Fruit fly (Drosophila melanogaster) whole organism, embryonic: ENCODE data around the gene Alg12.

Source experiments
- Ada2b ChIP-seq: fragments of 200-800 bp; sonication (Bioruptor generic); IDR thresholded peaks from 2 replicates; pipeline ENCODE4 v1.3.6; 2022; ENCODE audit warnings: missing biosample characterization, missing genetic modification characterization
- Antp ChIP-seq: fragments of 200-800 bp; sonication (Bioruptor generic); optimal IDR thresholded peaks from 3 replicates; lab custom pipeline; 2016; ENCODE audit warnings: missing biosample characterization, missing genetic modification characterization
- CG10654 ChIP-seq: fragments of 200-800 bp; sonication (Bioruptor generic); optimal IDR thresholded peaks from 2 replicates; lab custom pipeline; 2016; ENCODE audit warnings: missing biosample characterization, missing genetic modification characterization
- CG11398 ChIP-seq: fragments of 200-800 bp; sonication (Bioruptor generic); optimal IDR thresholded peaks from 2 replicates; lab custom pipeline; 2016; ENCODE audit warnings: missing biosample characterization, missing genetic modification characterization
- CG12942 ChIP-seq: fragments of 200-800 bp; sonication (Bioruptor generic); optimal IDR thresholded peaks from 3 replicates; lab custom pipeline; 2016; ENCODE audit warnings: missing biosample characterization, missing genetic modification characterization
- CG13624 ChIP-seq: fragments of 200-800 bp; sonication (Bioruptor generic); optimal IDR thresholded peaks from 2 replicates; lab custom pipeline; 2016; ENCODE audit warnings: missing biosample characterization, missing genetic modification characterization
- CG13894 ChIP-seq: fragments of 200-800 bp; sonication (Bioruptor generic); optimal IDR thresholded peaks from 3 replicates; lab custom pipeline; 2018; ENCODE audit warnings: missing biosample characterization, mild to moderate bottlenecking, missing genetic modification characterization, moderate library complexity
- CG14667 ChIP-seq: fragments of 200-800 bp; sonication (Bioruptor generic); IDR thresholded peaks from 2 replicates; pipeline ENCODE4 v1.3.6; 2022; ENCODE audit warnings: missing biosample characterization, missing genetic modification characterization
- CG16863 ChIP-seq: fragments of 200-800 bp; sonication (Bioruptor generic); optimal IDR thresholded peaks from 3 replicates; lab custom pipeline; 2016; ENCODE audit warnings: missing biosample characterization, missing genetic modification characterization
- CG17186 ChIP-seq: fragments of 200-800 bp; sonication (Bioruptor generic); optimal IDR thresholded peaks from 3 replicates; lab custom pipeline; 2017; ENCODE audit warnings: missing biosample characterization, missing genetic modification reagents, missing genetic modification characterization
- CG17912 ChIP-seq: fragments of 200-800 bp; sonication (Bioruptor generic); optimal IDR thresholded peaks from 2 replicates; lab custom pipeline; 2018; ENCODE audit warnings: missing biosample characterization, mild to moderate bottlenecking, missing genetic modification characterization
- CG18262 ChIP-seq: fragments of 200-800 bp; optimal IDR thresholded peaks from 3 replicates; lab custom pipeline; 2019; ENCODE audit warnings: missing biosample characterization, mild to moderate bottlenecking, missing genetic modification characterization, moderate library complexity
- CG30403 ChIP-seq: fragments of 200-800 bp; sonication (Bioruptor generic); optimal IDR thresholded peaks from 3 replicates; lab custom pipeline; 2016; ENCODE audit warnings: missing biosample characterization, missing genetic modification characterization
- CG31388 ChIP-seq: fragments of 200-800 bp; sonication (Bioruptor generic); optimal IDR thresholded peaks from 2 replicates; lab custom pipeline; 2016; ENCODE audit warnings: missing biosample characterization, missing genetic modification characterization
- CG32772 ChIP-seq: fragments of 200-800 bp; sonication (Bioruptor generic); IDR thresholded peaks from 2 replicates; pipeline ENCODE4 v1.3.6; 2022; ENCODE audit warnings: missing biosample characterization, missing genetic modification characterization
- CG4282 ChIP-seq: fragments of 200-800 bp; sonication (Bioruptor generic); optimal IDR thresholded peaks from 2 replicates; lab custom pipeline; 2016; ENCODE audit warnings: missing biosample characterization, missing genetic modification characterization
- CG4854 ChIP-seq: fragments of 200-800 bp; sonication (Bioruptor generic); optimal IDR thresholded peaks from 2 replicates; lab custom pipeline; 2016; ENCODE audit warnings: missing biosample characterization, missing genetic modification characterization, inconsistent platforms
- CG6689 ChIP-seq: fragments of 200-800 bp; sonication (Bioruptor generic); IDR thresholded peaks from 2 replicates; pipeline ENCODE4 v1.3.6; 2022; ENCODE audit warnings: missing biosample characterization, missing genetic modification characterization
- CG7786 ChIP-seq: fragments of 200-800 bp; sonication (Bioruptor generic); optimal IDR thresholded peaks from 2 replicates; lab custom pipeline; 2016; ENCODE audit warnings: missing biosample characterization, missing genetic modification characterization
- CHES-1-like ChIP-seq: fragments of 200-800 bp; sonication (Bioruptor generic); optimal IDR thresholded peaks from 2 replicates; lab custom pipeline; 2016; ENCODE audit warnings: missing biosample characterization, missing genetic modification characterization
- CrebB ChIP-seq: fragments of 200-800 bp; sonication (Bioruptor generic); optimal IDR thresholded peaks from 3 replicates; lab custom pipeline; 2018; ENCODE audit warnings: missing biosample characterization, mild to moderate bottlenecking, missing genetic modification characterization
- Dll ChIP-seq: fragments of 200-800 bp; sonication (Bioruptor generic); IDR thresholded peaks from 4 replicates; pipeline ENCODE4 v1.3.6; 2022; ENCODE audit warnings: missing biosample characterization, missing genetic modification characterization; ENCODE audit not compliant: partially characterized antibody
- ERR ChIP-seq: fragments of 200-800 bp; sonication (Bioruptor generic); optimal IDR thresholded peaks from 2 replicates; lab custom pipeline; 2016; ENCODE audit warnings: missing biosample characterization, missing genetic modification characterization
- Hr51 ChIP-seq, 2 experiments: fragments of 200-800 bp; sonication (Bioruptor generic); optimal IDR thresholded peaks; 2 replicates in 1 of 2; 3 replicates in 1 of 2; lab custom pipeline; 2016 to 2018; ENCODE audit warnings: missing biosample characterization in 2 of 2, missing genetic modification characterization in 2 of 2, mild to moderate bottlenecking in 1 of 2, moderate library complexity in 1 of 2
- MESR4 ChIP-seq: fragments of 200-800 bp; sonication (Bioruptor generic); optimal IDR thresholded peaks from 2 replicates; lab custom pipeline; 2018; ENCODE audit warnings: missing biosample characterization, mild to moderate bottlenecking, missing genetic modification characterization, moderate library complexity
- Med ChIP-seq: fragments of 200-800 bp; sonication (Bioruptor generic); peaks from one replicate; lab custom pipeline; 2016; ENCODE audit warnings: missing biosample characterization, missing genetic modification characterization, mild to moderate bottlenecking, inconsistent platforms, moderate library complexity
- NC2β ChIP-seq: fragments of 200-800 bp; sonication (Bioruptor generic); optimal IDR thresholded peaks from 2 replicates; lab custom pipeline; 2016; ENCODE audit warnings: missing biosample characterization, missing genetic modification characterization
- Nf-YA ChIP-seq: fragments of 200-800 bp; sonication (Bioruptor generic); IDR thresholded peaks from 2 replicates; pipeline ENCODE4 v1.3.6; 2022; ENCODE audit warnings: missing biosample characterization, missing genetic modification characterization
- Oli ChIP-seq: fragments of 200-800 bp; sonication (Bioruptor generic); optimal IDR thresholded peaks from 2 replicates; lab custom pipeline; 2018; ENCODE audit warnings: missing biosample characterization, mild to moderate bottlenecking, missing genetic modification characterization, moderate library complexity
- Six4 ChIP-seq: fragments of 200-800 bp; sonication (Bioruptor generic); optimal IDR thresholded peaks from 2 replicates; lab custom pipeline; 2016; ENCODE audit warnings: missing biosample characterization, missing genetic modification characterization
- Trl ChIP-seq, 3 experiments: fragments of >200 bp in 2 of 3; fragments of 200-800 bp in 1 of 3; sonication (Bioruptor generic) in 1 of 3; optimal IDR thresholded peaks; 2 replicates in 1 of 3; 3 replicates in 2 of 3; lab custom pipeline; 2016 to 2017; ENCODE audit warnings: missing biosample characterization in 1 of 3, missing genetic modification characterization in 1 of 3
- Vsx1 ChIP-seq: fragments of 200-800 bp; sonication (Bioruptor generic); optimal IDR thresholded peaks from 2 replicates; lab custom pipeline; 2017; ENCODE audit warnings: missing biosample characterization, mild to moderate bottlenecking, missing genetic modification characterization, missing genetic modification reagents
- bab2 ChIP-seq: fragments of 200-800 bp; sonication (Bioruptor generic); optimal IDR thresholded peaks from 2 replicates; lab custom pipeline; 2016; ENCODE audit warnings: missing biosample characterization, missing genetic modification characterization
- cad ChIP-seq: fragments of >200 bp; optimal IDR thresholded peaks from 2 replicates; lab custom pipeline; 2017; ENCODE audit warnings: missing biosample characterization, missing genetic modification characterization
- cg ChIP-seq: fragments of 200-800 bp; sonication (Bioruptor generic); optimal IDR thresholded peaks from 3 replicates; lab custom pipeline; 2019; ENCODE audit warnings: missing biosample characterization, mild to moderate bottlenecking, missing genetic modification characterization, moderate library complexity
- croc ChIP-seq: fragments of 200-800 bp; sonication (Bioruptor generic); conservative IDR thresholded peaks from 3 replicates; pipeline ENCODE4 v1.3.6; 2022; ENCODE audit warnings: missing biosample characterization, missing genetic modification characterization
- da ChIP-seq: fragments of 200-800 bp; sonication (Bioruptor generic); optimal IDR thresholded peaks from 2 replicates; lab custom pipeline; 2016; ENCODE audit warnings: missing biosample characterization, missing genetic modification characterization
- emc ChIP-seq: fragments of 200-800 bp; sonication (Bioruptor generic); optimal IDR thresholded peaks from 2 replicates; lab custom pipeline; 2016; ENCODE audit warnings: missing biosample characterization, missing genetic modification characterization
- her ChIP-seq: fragments of 200-800 bp; sonication (Bioruptor generic); optimal IDR thresholded peaks from 2 replicates; lab custom pipeline; 2016; ENCODE audit warnings: missing biosample characterization, missing genetic modification characterization
- jumu ChIP-seq: fragments of 200-800 bp; sonication (Bioruptor generic); optimal IDR thresholded peaks from 3 replicates; lab custom pipeline; 2016; ENCODE audit warnings: missing biosample characterization, missing genetic modification characterization
- klu ChIP-seq: fragments of 200-800 bp; sonication (Bioruptor generic); IDR thresholded peaks from 2 replicates; pipeline ENCODE4 v1.3.6; 2022; ENCODE audit warnings: missing biosample characterization, missing genetic modification characterization
- luna ChIP-seq: fragments of 200-800 bp; sonication (Bioruptor generic); optimal IDR thresholded peaks from 2 replicates; lab custom pipeline; 2016; ENCODE audit warnings: missing biosample characterization, missing genetic modification characterization
- nmo ChIP-seq: fragments of 200-800 bp; sonication (Bioruptor generic); optimal IDR thresholded peaks from 2 replicates; lab custom pipeline; 2018; ENCODE audit warnings: missing biosample characterization, mild to moderate bottlenecking, missing genetic modification characterization, moderate library complexity
- odd ChIP-seq: fragments of 200-800 bp; sonication (Bioruptor generic); optimal IDR thresholded peaks from 2 replicates; lab custom pipeline; 2017; ENCODE audit warnings: missing biosample characterization, mild to moderate bottlenecking, missing genetic modification characterization
- sima ChIP-seq: fragments of 200-800 bp; sonication (Bioruptor generic); optimal IDR thresholded peaks from 2 replicates; lab custom pipeline; 2016; ENCODE audit warnings: missing biosample characterization, missing genetic modification characterization
- tap ChIP-seq: fragments of 200-800 bp; optimal IDR thresholded peaks from 3 replicates; lab custom pipeline; 2019; ENCODE audit warnings: missing biosample characterization, mild to moderate bottlenecking, missing genetic modification characterization, moderate library complexity
- tin ChIP-seq: fragments of 200-800 bp; sonication (Bioruptor generic); optimal IDR thresholded peaks from 3 replicates; lab custom pipeline; 2016; ENCODE audit warnings: missing biosample characterization, missing genetic modification characterization
- trem ChIP-seq: fragments of 200-800 bp; optimal IDR thresholded peaks from 3 replicates; lab custom pipeline; 2019; ENCODE audit warnings: missing biosample characterization, mild to moderate bottlenecking, missing genetic modification characterization, moderate library complexity
- usp ChIP-seq: fragments of >200 bp; optimal IDR thresholded peaks from 2 replicates; lab custom pipeline; 2017; ENCODE audit warnings: missing biosample characterization, missing genetic modification characterization
- vfl ChIP-seq: fragments of 200-800 bp; sonication (Bioruptor generic); optimal IDR thresholded peaks from 2 replicates; lab custom pipeline; 2016; ENCODE audit warnings: missing biosample characterization, missing genetic modification characterization
- vvl ChIP-seq: fragments of 200-800 bp; sonication (Bioruptor generic); IDR thresholded peaks from 2 replicates; pipeline ENCODE4 v1.3.6; 2022; ENCODE audit warnings: missing biosample characterization, missing genetic modification characterization
- z ChIP-seq: fragments of 200-800 bp; sonication (Bioruptor generic); IDR thresholded peaks from 3 replicates; pipeline ENCODE4 v1.3.6; 2022; ENCODE audit warnings: missing biosample characterization, missing genetic modification characterization

Gene Alg12

dm6 chr3R:9710886-9711285 is 45.4 kb upstream of the Alg12 start, which contains the start of the genes trbd and dmt (continued):
- TF ChIP-seq CG12942 (GFP tag; lab: Kevin White, UChicago) (peak; percentile 23), Oli (no peak), z (no peak), CG7786 (peak; percentile 62), Med (GFP tag; lab: Kevin White, UChicago) (peak; percentile 98), Vsx1 (GFP tag; lab: Kevin White, UChicago) (peak; percentile 99), Six4 (GFP tag; lab: Kevin White, UChicago) (no peak), CG6689 (GFP tag; lab: Robert Waterston, UW) (no peak), jumu (GFP tag; lab: Kevin White, UChicago) (peak; percentile 69), trem (tag; lab: Kevin White, UChicago) (peak; percentile 78), ERR (peak; percentile 55), MESR4 (GFP tag; lab: Kevin White, UChicago) (peak; percentile 94), Trl (optimal IDR thresholded peaks at IDR 0.05; lab: Kevin White, UChicago) (no peak), Trl (GFP tag; optimal IDR thresholded peaks at IDR 0.05; lab: Kevin White, UChicago) (peak; percentile 71), cad (GFP tag; lab: Kevin White, UChicago) (no peak), bab2 (GFP tag; lab: Kevin White, UChicago) (peak; percentile 31), Antp (peak; percentile 68), CG30403 (GFP tag; lab: Kevin White, UChicago) (peak; percentile 58), CG18262 (tag; lab: Kevin White, UChicago) (no peak), vfl (GFP tag; lab: Kevin White, UChicago) (peak; percentile 64), CG17186 (peak; percentile 59), NC2β (GFP tag; lab: Kevin White, UChicago) (peak; percentile 79), CG17912 (GFP tag; lab: Kevin White, UChicago) (peak; percentile 56), CG16863 (peak; percentile 52), CrebB (tag; lab: Kevin White, UChicago) (peak; percentile 49), Nf-YA (GFP tag; lab: Robert Waterston, UW) (no peak), luna (GFP tag; lab: Kevin White, UChicago) (peak; percentile 46), CG14667 (GFP tag; lab: Robert Waterston, UW) (no peak), Hr51 (GFP tag; optimal IDR thresholded peaks at IDR 0.05; lab: Kevin White, UChicago) (peak in 1 of 2 experiments; percentile 74), her (GFP tag; lab: Kevin White, UChicago) (peak; percentile 73), cg (no peak), CG13624 (GFP tag; lab: Kevin White, UChicago) (peak; percentile 76), CG4282 (peak; percentile 57), CG11398 (GFP tag; lab: Kevin White, UChicago) (peak; percentile 50), Ada2b (GFP tag; lab: Robert Waterston, UW) (no peak), emc (GFP tag; lab: Kevin White, UChicago) (no peak), nmo (GFP tag; lab: Kevin White, UChicago) (no peak), klu (GFP tag; lab: Robert Waterston, UW) (no peak), da (GFP tag; lab: Kevin White, UChicago) (peak; percentile 60), croc (0 out of 3 replicates have a peak, but pooled peaks have one; percentile 13), sima (GFP tag; lab: Kevin White, UChicago) (peak; percentile 24), vvl (GFP tag; lab: Robert Waterston, UW) (no peak), CG4854 (no peak), tin (peak; percentile 52), CG32772 (GFP tag; lab: Robert Waterston, UW) (no peak), CG13894 (no peak), CG31388 (GFP tag; lab: Kevin White, UChicago) (no peak), CG10654 (peak; percentile 55), tap (tag; lab: Kevin White, UChicago) (no peak), usp (GFP tag; lab: Kevin White, UChicago) (no peak), odd (GFP tag; lab: Kevin White, UChicago) (no peak), Dll (GFP tag; lab: Robert Waterston, UW) (no peak), CHES-1-like (GFP tag; lab: Kevin White, UChicago) (peak; percentile 92)
